Worm (Caenorhabditis elegans): ENCODE measurements around the gene klp-12.

Gene klp-12

DNA sequence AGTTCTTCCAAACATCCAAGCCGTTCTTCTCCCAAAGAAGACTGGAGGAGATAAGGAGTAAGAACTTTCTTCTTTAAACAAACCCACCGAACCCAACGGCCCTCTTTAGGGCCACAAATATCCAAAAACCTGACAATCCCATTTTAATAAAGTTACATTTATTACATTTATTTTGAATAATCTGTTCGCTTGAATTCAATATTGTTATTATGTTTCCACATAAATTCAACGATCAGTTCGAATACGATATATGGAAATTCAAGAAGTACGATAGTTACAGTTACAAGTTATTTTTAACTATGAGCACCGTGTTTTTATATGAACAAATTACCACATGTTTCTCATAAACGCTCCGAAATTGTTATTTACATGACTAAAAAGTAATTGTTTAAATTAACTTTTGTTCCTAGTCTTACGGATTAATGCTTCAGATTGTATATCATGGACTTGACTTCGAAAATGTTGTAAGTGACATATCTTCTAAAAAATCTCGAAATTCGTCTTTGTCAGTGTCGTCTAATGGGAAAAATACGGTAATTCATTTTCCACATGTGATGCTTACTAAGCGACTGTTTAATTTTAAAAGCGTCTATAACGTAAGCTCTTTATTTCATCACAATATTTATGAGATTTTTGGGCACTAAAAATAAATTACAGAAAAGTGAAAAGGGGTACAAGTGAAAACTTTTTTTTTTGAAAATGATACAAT lies 18.8 kb downstream of the klp-12 start (continued):
- TF ChIP-seq dpl-1 (GFP tag; optimal IDR thresholded peaks at IDR 0.05) (no peak), nhr-102 (tag; optimal IDR thresholded peaks at IDR 0.05) (no peak), arid-1 (GFP tag; conservative IDR thresholded peaks at IDR 0.05) (0 out of 2 replicates have a peak, but pooled peaks have one; percentile 29), zip-2 (tag; optimal IDR thresholded peaks at IDR 0.05) (no peak), daf-8 (GFP tag; IDR thresholded peaks at IDR 0.05) (no peak), lin-1 (GFP tag; IDR thresholded peaks at IDR 0.05) (peak; percentile 28; the same call in 1 of the 2 replicates), T20F7.1 (GFP tag; optimal IDR thresholded peaks at IDR 0.05) (no peak), lin-39 (tag; optimal IDR thresholded peaks at IDR 0.05) (no peak), lin-38 (GFP tag; IDR thresholded peaks at IDR 0.05) (peak; percentile 56), ama-1 (optimal IDR thresholded peaks at IDR 0.05) (no peak), madf-9 (GFP tag; conservative IDR thresholded peaks at IDR 0.05) (no peak), ceh-28 (tag; optimal IDR thresholded peaks at IDR 0.05) (no peak), madf-5 (GFP tag; IDR thresholded peaks at IDR 0.05) (no peak), jun-1 (tag; optimal IDR thresholded peaks at IDR 0.05) (no peak)

ce11 chrIV:11337560-11337959 lies 22.1 kb downstream of the klp-12 start:
- TF ChIP-seq Y48G9A.11 (GFP tag; IDR thresholded peaks at IDR 0.05): peak; percentile 29; the same call in 1 of the 2 replicates
- TF ChIP-seq snpc-1.2 (GFP tag; IDR thresholded peaks at IDR 0.05): peak; percentile 61
- 0 out of 2 replicates have a peak, but pooled peaks have one; percentile 44 for TF ChIP-seq dmd-8 (GFP tag; IDR thresholded peaks at IDR 0.05)
- peak; percentile 56; the same call in 1 of the 2 replicates for TF ChIP-seq Y105C5A.15 (GFP tag; IDR thresholded peaks at IDR 0.05)
- peak; percentile 34; the same call in 1 of the 2 replicates for TF ChIP-seq lin-38 (GFP tag; IDR thresholded peaks at IDR 0.05)
- TF ChIP-seq arid-1 (GFP tag; conservative IDR thresholded peaks at IDR 0.05): 0 out of 2 replicates have a peak, but pooled peaks have one; percentile 27

- TF ChIP-seq lin-38 (GFP tag; IDR thresholded peaks at IDR 0.05) (peak; percentile 67), spr-3 (GFP tag; optimal IDR thresholded peaks at IDR 0.05) (no peak), unc-130 (GFP tag; optimal IDR thresholded peaks at IDR 0.05) (peak; percentile 85), Y48G9A.11 (GFP tag; IDR thresholded peaks at IDR 0.05) (peak; percentile 68; the same call in 1 of the 2 replicates)
Observed at ce11 chrIV:11337021-11337420, 22.6 kb downstream of the klp-12 start, which contains the start of gene F54E12.2. Gene F54E12.2 (minus strand): TSS chrIV:11337184.

DNA sequence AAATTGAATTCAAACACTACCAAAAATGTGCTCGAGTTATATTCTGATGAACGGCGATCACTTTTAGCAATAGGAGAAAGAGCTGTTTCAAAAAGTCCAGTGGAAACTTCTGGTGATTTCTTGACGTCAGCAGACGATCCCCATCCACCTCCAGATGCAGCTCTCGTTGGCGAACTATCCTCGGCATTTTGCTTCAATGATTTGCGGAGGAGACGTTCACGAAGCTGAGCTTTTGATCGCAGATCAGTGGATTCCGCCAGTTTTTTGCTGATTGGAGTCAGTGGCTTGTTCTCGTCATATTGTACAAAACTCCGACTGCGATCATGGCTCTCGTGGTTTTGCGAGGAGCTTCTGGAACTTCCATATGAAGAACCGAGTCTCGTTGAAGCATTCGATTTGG lies 23.5 kb downstream of the klp-12 start:
- TF ChIP-seq fkh-10 (GFP tag; optimal IDR thresholded peaks at IDR 0.05): no peak
- peak in 1 of 2 experiments; percentile 94 for TF ChIP-seq unc-62 (GFP tag; optimal IDR thresholded peaks at IDR 0.05 in 1 of 2)
- no peak for TF ChIP-seq unc-62 (tag; optimal IDR thresholded peaks at IDR 0.05)
- no peak for TF ChIP-seq jun-1 (tag; optimal IDR thresholded peaks at IDR 0.05)
- TF ChIP-seq dmd-9 (GFP tag; IDR thresholded peaks at IDR 0.05): no peak
- no peak for TF ChIP-seq daf-8 (GFP tag; IDR thresholded peaks at IDR 0.05)
- peak; percentile 45 for TF ChIP-seq aha-1 (tag)
- TF ChIP-seq ZK337.2 (GFP tag; IDR thresholded peaks at IDR 0.05): no peak
- TF ChIP-seq ceh-32 (tag; optimal IDR thresholded peaks at IDR 0.05; ENCODE audit: poor library complexity): no peak

DNA sequence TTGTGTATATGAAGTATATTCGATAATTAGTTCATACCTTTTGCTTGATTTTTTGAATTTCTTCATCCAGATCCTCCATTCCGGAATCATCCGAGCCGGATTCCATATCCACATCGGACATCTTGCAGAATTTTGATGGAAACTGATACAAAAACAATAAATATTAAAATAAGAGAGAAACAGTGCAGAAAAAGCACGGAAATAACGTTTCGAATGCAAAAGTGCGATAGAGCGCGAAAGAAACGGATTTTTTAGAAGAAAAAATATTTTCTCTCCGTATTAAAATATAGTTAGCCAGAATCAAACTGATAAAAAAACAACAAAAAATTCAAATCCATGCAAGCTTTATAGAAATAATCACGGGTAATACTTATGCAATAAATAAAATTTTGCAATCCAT lies 26.9 kb downstream of the klp-12 start, which contains the start of gene sart-3:
sart-3 (minus strand) TSS at position 219 of the 400 bp plus-strand sequence.
- TF ChIP-seq mxl-2 (GFP tag; conservative IDR thresholded peaks at IDR 0.05) (no peak), sdz-12 (GFP tag; optimal IDR thresholded peaks at IDR 0.05) (no peak), ceh-62 (tag; optimal IDR thresholded peaks at IDR 0.05) (no peak), lsy-2 (tag; optimal IDR thresholded peaks at IDR 0.05) (no peak), lin-38 (GFP tag; IDR thresholded peaks at IDR 0.05) (peak; percentile 57), lin-1 (GFP tag; IDR thresholded peaks at IDR 0.05) (no peak), madf-5 (GFP tag; IDR thresholded peaks at IDR 0.05) (no peak), fos-1 (tag; optimal IDR thresholded peaks at IDR 0.05) (no peak), tag-97 (GFP tag; IDR thresholded peaks at IDR 0.05) (no peak), daf-16 (GFP tag; optimal IDR thresholded peaks at IDR 0.05) (no peak), daf-16 (tag; optimal IDR thresholded peaks at IDR 0.05) (peak; percentile 1), unc-62 (GFP tag; optimal IDR thresholded peaks at IDR 0.05 in 1 of 2) (no peak), unc-62 (tag; optimal IDR thresholded peaks at IDR 0.05) (no peak), mes-2 (tag; optimal IDR thresholded peaks at IDR 0.05; ENCODE audit: poor library complexity, severe bottlenecking) (peak; percentile 33), ztf-11 (tag; optimal IDR thresholded peaks at IDR 0.05) (no peak)
